Worm (Caenorhabditis elegans): ENCODE measurements around the gene T04C12.1.

ce11 chrV:11053827-11054226 is 5.2 kb downstream of the T04C12.1 start, which contains the start of gene T04C12.7:
- TF ChIP-seq unc-39 (tag; optimal IDR thresholded peaks at IDR 0.05) (no peak), nhr-237 (tag; optimal IDR thresholded peaks at IDR 0.05) (no peak), elt-1 (tag; optimal IDR thresholded peaks at IDR 0.05) (no peak), tbx-2 (tag; optimal IDR thresholded peaks at IDR 0.05) (no peak), skn-1 (tag; optimal IDR thresholded peaks at IDR 0.05) (no peak), ceh-28 (tag; optimal IDR thresholded peaks at IDR 0.05) (no peak), snpc-4 (tag; optimal IDR thresholded peaks at IDR 0.05) (no peak), R02D3.7 (tag; optimal IDR thresholded peaks at IDR 0.05) (no peak), aly-2 (tag; optimal IDR thresholded peaks at IDR 0.05) (no peak)
